Fruit fly (Drosophila melanogaster) whole organism, wandering third instar larva: ENCODE measurements around the gene CG34461.

Source experiments
- Rel ChIP-seq, 2 experiments: fragments of 200-800 bp; sonication (Bioruptor generic) in 1 of 2; optimal IDR thresholded peaks; 2 replicates in 1 of 2; 3 replicates in 1 of 2; lab custom pipeline; 2016 to 2019; ENCODE audit warnings: mild to moderate bottlenecking in 2 of 2, missing biosample characterization in 2 of 2, missing genetic modification characterization in 2 of 2, moderate library complexity in 1 of 2
- Sp1 ChIP-seq: fragments of 200-800 bp; sonication (Bioruptor generic); optimal IDR thresholded peaks from 3 replicates; lab custom pipeline; 2019; ENCODE audit warnings: missing biosample characterization, mild to moderate bottlenecking, missing genetic modification characterization, moderate library complexity
- br ChIP-seq: fragments of 200-800 bp; sonication (Bioruptor generic); optimal IDR thresholded peaks from 2 replicates; lab custom pipeline; 2016; ENCODE audit warnings: missing biosample characterization, missing genetic modification characterization
- foxo ChIP-seq, 2 experiments: fragments of 200-800 bp; sonication (Bioruptor generic); optimal IDR thresholded peaks; 2 replicates in 1 of 2; 3 replicates in 1 of 2; lab custom pipeline; 2016 to 2017; ENCODE audit warnings: missing biosample characterization in 2 of 2, missing genetic modification characterization in 2 of 2
- fru ChIP-seq: fragments of 200-800 bp; sonication (Bioruptor generic); optimal IDR thresholded peaks from 3 replicates; lab custom pipeline; 2016; ENCODE audit warnings: missing biosample characterization, mild to moderate bottlenecking, missing genetic modification characterization
- lola ChIP-seq: fragments of >200 bp; optimal IDR thresholded peaks from 2 replicates; lab custom pipeline; 2017; ENCODE audit warnings: missing biosample characterization, missing genetic modification characterization
- psq ChIP-seq: fragments of 200-800 bp; sonication (Bioruptor generic); optimal IDR thresholded peaks from 3 replicates; lab custom pipeline; 2017; ENCODE audit warnings: missing biosample characterization, mild to moderate bottlenecking, missing genetic modification characterization, moderate library complexity
- rgr ChIP-seq: fragments of 200-800 bp; sonication (Bioruptor generic); optimal IDR thresholded peaks from 3 replicates; lab custom pipeline; 2016; ENCODE audit warnings: missing biosample characterization, mild to moderate bottlenecking, missing genetic modification characterization
- tai ChIP-seq: sonication (Bioruptor generic); optimal IDR thresholded peaks from 2 replicates; lab custom pipeline; 2016; ENCODE audit warnings: missing biosample characterization, missing genetic modification characterization
- usp ChIP-seq: fragments of >200 bp; optimal IDR thresholded peaks from 2 replicates; lab custom pipeline; 2017; ENCODE audit warnings: missing biosample characterization, missing genetic modification characterization

DNA sequence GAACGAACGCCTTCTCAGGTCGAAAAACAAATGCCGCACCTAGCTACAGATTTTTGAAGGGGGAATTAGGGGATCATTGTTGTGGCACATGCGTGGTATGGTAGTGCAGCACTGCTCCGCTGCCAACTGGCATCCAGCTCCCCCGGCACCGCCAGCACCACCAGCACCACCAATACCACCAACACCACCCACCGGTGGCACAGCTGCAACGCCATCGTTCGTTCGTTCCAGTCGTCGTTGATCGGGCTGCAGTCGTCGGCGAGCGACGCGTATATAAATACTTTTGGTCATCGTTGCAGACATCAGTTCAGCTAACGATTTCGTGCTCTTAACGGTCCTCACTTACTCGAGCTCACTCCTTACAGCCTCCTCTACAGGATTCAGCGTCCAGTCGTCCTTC lies at the start of gene CG34461:
- TF ChIP-seq tai (GFP tag; lab: Kevin White, UChicago), result no peak
- no peak for TF ChIP-seq foxo (GFP tag; optimal IDR thresholded peaks at IDR 0.05; lab: Kevin White, UChicago)
- TF ChIP-seq Rel (GFP tag; optimal IDR thresholded peaks at IDR 0.05; lab: Kevin White, UChicago), result no peak
- no peak for TF ChIP-seq Rel (tag; optimal IDR thresholded peaks at IDR 0.05; lab: Kevin White, UChicago)
- no peak for TF ChIP-seq br (GFP tag; lab: Kevin White, UChicago)
- no peak for TF ChIP-seq Sp1 (GFP tag; lab: Kevin White, UChicago)
- no peak for TF ChIP-seq usp (GFP tag; lab: Kevin White, UChicago)
- TF ChIP-seq psq, result no peak
- no peak for TF ChIP-seq rgr (GFP tag; lab: Kevin White, UChicago)
- TF ChIP-seq lola, result no peak
- no peak for TF ChIP-seq fru (GFP tag; lab: Kevin White, UChicago)
